Worm (Caenorhabditis elegans) whole organism, L1 larva: Measurements from ENCODE around the gene F28B12.1.

Experiments used
- C04F5.9 ChIP-seq: sonication (generic microtip); optimal IDR thresholded peaks from 2 replicates; lab custom pipeline; 2016; ENCODE audit warnings: missing genetic modification characterization, missing compliant biosample characterization
- F16B12.6 ChIP-seq: fragments of 150-350 bp; optimal IDR thresholded peaks from 2 replicates; lab custom pipeline; 2014; ENCODE audit warnings: missing biosample characterization, missing genetic modification characterization
- aha-1 ChIP-seq: fragments of 150-350 bp; optimal IDR thresholded peaks from 2 replicates; lab custom pipeline; 2014; ENCODE audit warnings: missing biosample characterization, missing genetic modification characterization
- alr-1 ChIP-seq: fragments of 200-800 bp; sonication (Bioruptor generic); optimal IDR thresholded peaks from 2 replicates; lab custom pipeline; 2018; ENCODE audit warnings: borderline replicate concordance, mild to moderate bottlenecking, missing genetic modification characterization, missing compliant biosample characterization
- aly-2 ChIP-seq: fragments of 150-350 bp; optimal IDR thresholded peaks from 2 replicates; lab custom pipeline; 2014; ENCODE audit warnings: missing biosample characterization, missing genetic modification characterization
- ceh-63 ChIP-seq: fragments of 200-800 bp; sonication (Bioruptor generic); optimal IDR thresholded peaks from 2 replicates; lab custom pipeline; 2018; ENCODE audit warnings: mild to moderate bottlenecking, missing genetic modification characterization, missing compliant biosample characterization
- ceh-8 ChIP-seq: fragments of 200-800 bp; sonication (Bioruptor generic); optimal IDR thresholded peaks from 2 replicates; lab custom pipeline; 2018; ENCODE audit warnings: mild to moderate bottlenecking, missing genetic modification characterization, moderate library complexity, missing compliant biosample characterization
- ceh-82 ChIP-seq, 3 experiments: fragments of 150-350 bp in 1 of 3; sonication (generic microtip) in 2 of 3; optimal IDR thresholded peaks; 2 replicates each; lab custom pipeline; 2014 to 2017; ENCODE audit warnings: missing biosample characterization in 3 of 3, missing genetic modification characterization in 3 of 3
- dsc-1 ChIP-seq: sonication (generic microtip); optimal IDR thresholded peaks from 2 replicates; lab custom pipeline; 2016; ENCODE audit warnings: mild to moderate bottlenecking, missing genetic modification characterization, missing compliant biosample characterization
- efl-1 ChIP-seq, 4 experiments: fragments of 150-350 bp; optimal IDR thresholded peaks in 3 of 4; peaks in 1 of 4; 1 replicate in 1 of 4; 2 replicates in 3 of 4; lab custom pipeline; 2014; ENCODE audit warnings: missing biosample characterization in 2 of 4, missing genetic modification characterization in 2 of 4, missing genetic modification reagents in 2 of 4
- egl-13 ChIP-seq: sonication (generic microtip); optimal IDR thresholded peaks from 2 replicates; lab custom pipeline; 2016; ENCODE audit warnings: missing genotype, missing genetic modification reagents, missing genetic modification characterization, missing compliant biosample characterization
- elt-2 ChIP-seq: sonication (generic microtip); optimal IDR thresholded peaks from 2 replicates; lab custom pipeline; 2016; ENCODE audit warnings: missing genetic modification characterization, mild to moderate bottlenecking, inconsistent platforms, missing compliant biosample characterization, missing genetic modification reagents
- ets-5 ChIP-seq: fragments of 200-800 bp; sonication (Bioruptor generic); IDR thresholded peaks from 2 replicates; pipeline ENCODE4 v1.3.6; 2022; ENCODE audit warnings: missing genetic modification characterization, missing compliant biosample characterization
- fkh-10 ChIP-seq: sonication (generic microtip); optimal IDR thresholded peaks from 2 replicates; lab custom pipeline; 2017; ENCODE audit warnings: missing biosample characterization, missing genetic modification reagents, missing genetic modification characterization
- fkh-4 ChIP-seq: sonication (generic microtip); optimal IDR thresholded peaks from 2 replicates; lab custom pipeline; 2016; ENCODE audit warnings: missing compliant biosample characterization, missing genetic modification characterization, borderline replicate concordance
- hlh-17 ChIP-seq: fragments of 200-800 bp; sonication (Bioruptor generic); optimal IDR thresholded peaks from 2 replicates; lab custom pipeline; 2018; ENCODE audit warnings: missing genetic modification characterization, mild to moderate bottlenecking, missing compliant biosample characterization, moderate library complexity, borderline replicate concordance
- isw-1 ChIP-seq: fragments of 200-800 bp; sonication (Bioruptor generic); IDR thresholded peaks from 2 replicates; pipeline ENCODE4 v1.3.6; 2022; ENCODE audit warnings: missing genetic modification characterization, missing compliant biosample characterization
- lin-14 ChIP-seq: fragments of 200-800 bp; sonication (Bioruptor generic); optimal IDR thresholded peaks from 2 replicates; lab custom pipeline; 2018; ENCODE audit warnings: mild to moderate bottlenecking, missing genetic modification characterization, moderate library complexity, missing compliant biosample characterization
- lin-35 ChIP-seq, 2 experiments: fragments of 150-350 bp; optimal IDR thresholded peaks; 2 replicates each; lab custom pipeline; 2014; ENCODE audit warnings: missing biosample characterization in 2 of 2, missing genetic modification characterization in 2 of 2, missing genetic modification reagents in 2 of 2
- lir-3 ChIP-seq: sonication (generic microtip); optimal IDR thresholded peaks from 2 replicates; lab custom pipeline; 2016; ENCODE audit warnings: mild to moderate bottlenecking, missing genetic modification characterization, moderate library complexity, missing compliant biosample characterization; ENCODE audit not compliant: poor library complexity
- lsy-2 ChIP-seq, 2 experiments: fragments of 150-350 bp; optimal IDR thresholded peaks; 2 replicates each; lab custom pipeline; 2014; ENCODE audit warnings: missing biosample characterization in 2 of 2, missing genetic modification characterization in 2 of 2
- nhr-12 ChIP-seq: sonication (generic microtip); optimal IDR thresholded peaks from 2 replicates; lab custom pipeline; 2017; ENCODE audit warnings: missing biosample characterization, missing genetic modification characterization
- nhr-71 ChIP-seq: sonication (generic microtip); optimal IDR thresholded peaks from 2 replicates; lab custom pipeline; 2016; ENCODE audit warnings: mild to moderate bottlenecking, missing genetic modification characterization, moderate library complexity, missing compliant biosample characterization
- nhr-76 ChIP-seq: sonication (generic microtip); optimal IDR thresholded peaks from 2 replicates; lab custom pipeline; 2017; ENCODE audit warnings: missing biosample characterization, missing genetic modification characterization
- nhr-85 ChIP-seq: sonication (generic microtip); peaks from one replicate; lab custom pipeline; 2016; ENCODE audit warnings: missing genetic modification characterization, inconsistent platforms, missing compliant biosample characterization
- pag-3 ChIP-seq: sonication (generic microtip); optimal IDR thresholded peaks from 2 replicates; lab custom pipeline; 2017; ENCODE audit warnings: missing genetic modification characterization, mild to moderate bottlenecking, missing compliant biosample characterization, antibody characterized with exemption, borderline replicate concordance; ENCODE audit not compliant: insufficient read depth
- pax-3 ChIP-seq: fragments of 200-800 bp; sonication (Bioruptor generic); optimal IDR thresholded peaks from 2 replicates; lab custom pipeline; 2018; ENCODE audit warnings: mild to moderate bottlenecking, missing genetic modification characterization, moderate library complexity, missing compliant biosample characterization
- rnt-1 ChIP-seq: sonication (generic microtip); optimal IDR thresholded peaks from 2 replicates; lab custom pipeline; 2016; ENCODE audit warnings: mild to moderate bottlenecking, missing genetic modification characterization, moderate library complexity, missing compliant biosample characterization
- skn-1 ChIP-seq: fragments of 150-350 bp; optimal IDR thresholded peaks from 2 replicates; lab custom pipeline; 2014; ENCODE audit warnings: missing biosample characterization, missing genetic modification characterization
- sox-4 ChIP-seq: sonication (generic microtip); optimal IDR thresholded peaks from 2 replicates; lab custom pipeline; 2016; ENCODE audit warnings: missing genetic modification characterization, missing compliant biosample characterization
- sup-37 ChIP-seq: fragments of 200-800 bp; sonication (Bioruptor generic); optimal IDR thresholded peaks from 2 replicates; lab custom pipeline; 2018; ENCODE audit warnings: mild to moderate bottlenecking, missing genetic modification characterization, missing compliant biosample characterization
- tbx-2 ChIP-seq: sonication (generic microtip); optimal IDR thresholded peaks from 2 replicates; lab custom pipeline; 2016; ENCODE audit warnings: missing genetic modification characterization, missing compliant biosample characterization
- unc-130 ChIP-seq: fragments of 150-350 bp; optimal IDR thresholded peaks from 2 replicates; lab custom pipeline; 2017; ENCODE audit warnings: missing biosample characterization, missing genetic modification characterization, inconsistent platforms
- unc-98 ChIP-seq: fragments of 200-800 bp; sonication (Bioruptor generic); IDR thresholded peaks from 2 replicates; pipeline ENCODE4 v1.3.6; 2022; ENCODE audit warnings: missing genetic modification characterization, missing compliant biosample characterization
- vab-15 ChIP-seq: sonication (generic microtip); optimal IDR thresholded peaks from 2 replicates; lab custom pipeline; 2017; ENCODE audit warnings: missing genotype, mild to moderate bottlenecking, missing genetic modification characterization, missing compliant biosample characterization
- zag-1 ChIP-seq: fragments of 150-350 bp; optimal IDR thresholded peaks from 2 replicates; lab custom pipeline; 2014; ENCODE audit warnings: missing biosample characterization, missing genetic modification characterization
- zip-4 ChIP-seq: fragments of 200-800 bp; sonication (Bioruptor generic); optimal IDR thresholded peaks from 2 replicates; lab custom pipeline; 2018; ENCODE audit warnings: mild to moderate bottlenecking, missing genetic modification characterization, moderate library complexity, missing compliant biosample characterization
- ztf-11 ChIP-seq, 2 experiments: sonication (generic microtip); optimal IDR thresholded peaks; 2 replicates each; lab custom pipeline; 2016 to 2017; ENCODE audit warnings: missing genetic modification characterization in 2 of 2, missing biosample characterization in 1 of 2, missing compliant biosample characterization in 1 of 2
- ztf-4 ChIP-seq: fragments of 150-350 bp; optimal IDR thresholded peaks from 2 replicates; lab custom pipeline; 2014; ENCODE audit warnings: missing biosample characterization, missing genetic modification characterization

Gene F28B12.1

ce11 chrII:5936009-5936408 is 6.7 kb upstream of the F28B12.1 start:
- TF ChIP-seq nhr-12 (tag; lab: Kevin White, UChicago) (no peak), lin-14 (GFP tag; lab: Kevin White, UChicago) (peak; percentile 20), lsy-2 (tag; optimal IDR thresholded peaks at IDR 0.05; lab: Kevin White, UChicago) (peak in 1 of 2 experiments; percentile 23), unc-130 (tag; lab: Kevin White, UChicago) (no peak), elt-2 (tag; lab: Kevin White, UChicago) (peak; percentile 74), egl-13 (no peak), C04F5.9 (tag; lab: Kevin White, UChicago) (no peak), lin-35 (GFP tag; optimal IDR thresholded peaks at IDR 0.05; lab: Kevin White, UChicago) (peak in 1 of 2 experiments; percentile 63), efl-1 (optimal IDR thresholded peaks at IDR 0.05; lab: Kevin White, UChicago) (no peak), efl-1 (GFP tag; optimal IDR thresholded peaks at IDR 0.05 in 1 of 2; lab: Kevin White, UChicago) (peak in 1 of 2 experiments; percentile 68), tbx-2 (tag; lab: Kevin White, UChicago) (no peak), F16B12.6 (tag; lab: Kevin White, UChicago) (no peak)

- TF ChIP-seq nhr-12 (tag; lab: Kevin White, UChicago) (no peak), ztf-4 (tag; lab: Kevin White, UChicago) (peak; percentile 8), nhr-85 (tag; lab: Kevin White, UChicago) (peak; percentile 3), rnt-1 (tag; lab: Kevin White, UChicago) (peak; percentile 18), efl-1 (optimal IDR thresholded peaks at IDR 0.05; lab: Kevin White, UChicago) (no peak), efl-1 (GFP tag; optimal IDR thresholded peaks at IDR 0.05 in 1 of 2; lab: Kevin White, UChicago) (peak in 1 of 2 experiments; percentile 56)
Measured at ce11 chrII:5940815-5941214, 1.9 kb upstream of the F28B12.1 start, which contains the start of gene F28B12.6. F28B12.6 (plus strand) TSS chrII:5940863.

- TF ChIP-seq isw-1 (GFP tag; lab: Robert Waterston, UW) (no peak), unc-98 (GFP tag; lab: Robert Waterston, UW) (no peak), ztf-4 (tag; lab: Kevin White, UChicago) (no peak), skn-1 (tag; lab: Kevin White, UChicago) (no peak), aly-2 (tag; lab: Kevin White, UChicago) (no peak), vab-15 (no peak), fkh-4 (tag; lab: Kevin White, UChicago) (no peak), sup-37 (GFP tag; lab: Kevin White, UChicago) (no peak), unc-130 (tag; lab: Kevin White, UChicago) (no peak), pax-3 (tag; lab: Kevin White, UChicago) (no peak), nhr-85 (tag; lab: Kevin White, UChicago) (no peak), ets-5 (GFP tag; lab: Robert Waterston, UW) (no peak), egl-13 (no peak), ceh-8 (GFP tag; lab: Kevin White, UChicago) (no peak), dsc-1 (tag; lab: Kevin White, UChicago) (no peak), sox-4 (tag; lab: Kevin White, UChicago) (no peak), F16B12.6 (tag; lab: Kevin White, UChicago) (no peak), rnt-1 (tag; lab: Kevin White, UChicago) (no peak), ceh-82 (tag; optimal IDR thresholded peaks at IDR 0.05; lab: Kevin White, UChicago) (no peak)
Measured at ce11 chrII:5944268-5944667, 1.5 kb downstream of the F28B12.1 start, which contains the start of gene B0034.2. B0034.2 (minus strand) TSS chrII:5944368.

- no peak for TF ChIP-seq ceh-82 (tag; optimal IDR thresholded peaks at IDR 0.05; lab: Kevin White, UChicago)
- TF ChIP-seq efl-1 (optimal IDR thresholded peaks at IDR 0.05; lab: Kevin White, UChicago) = no peak
- peak in 1 of 2 experiments; percentile 83 for TF ChIP-seq efl-1 (GFP tag; optimal IDR thresholded peaks at IDR 0.05 in 1 of 2; lab: Kevin White, UChicago)
Measured at ce11 chrII:5945818-5946217, 3.1 kb downstream of the F28B12.1 start.

- TF ChIP-seq fkh-10 (GFP tag; lab: Kevin White, UChicago) (peak; percentile 70), ztf-11 (tag; optimal IDR thresholded peaks at IDR 0.05; lab: Kevin White, UChicago) (no peak)
Measured at ce11 chrII:5946438-5946837, 3.7 kb downstream of the F28B12.1 start.

- TF ChIP-seq nhr-76 (tag; lab: Kevin White, UChicago) (no peak), zip-4 (no peak), fkh-10 (GFP tag; lab: Kevin White, UChicago) (peak; percentile 21), zag-1 (tag; lab: Kevin White, UChicago) (no peak), lir-3 (tag; lab: Kevin White, UChicago) (no peak), alr-1 (tag; lab: Kevin White, UChicago) (no peak), pag-3 (tag; lab: Kevin White, UChicago) (no peak), hlh-17 (GFP tag; lab: Kevin White, UChicago) (no peak), ceh-63 (GFP tag; lab: Kevin White, UChicago) (no peak), nhr-85 (tag; lab: Kevin White, UChicago) (no peak), lin-14 (GFP tag; lab: Kevin White, UChicago) (peak; percentile 84), nhr-71 (tag; lab: Kevin White, UChicago) (peak; percentile 8), aha-1 (tag; lab: Kevin White, UChicago) (no peak), nhr-12 (tag; lab: Kevin White, UChicago) (no peak)
Measured at ce11 chrII:5948681-5949080, 6.0 kb downstream of the F28B12.1 start.
